Worm (Caenorhabditis elegans): ENCODE results near the gene sru-6.

sru-6 gene

ce11 chrIV:9525682-9526416, 35.4 kb downstream of the sru-6 start, which contains the start of gene elo-1:
elo-1 (plus strand) TSS chrIV:9526366.
- TF ChIP-seq T20F7.1 (GFP tag; optimal IDR thresholded peaks at IDR 0.05), result peak; percentile 72
- no peak for TF ChIP-seq Y75B8A.6 (GFP tag; IDR thresholded peaks at IDR 0.05)
- no peak for TF ChIP-seq nhr-6 (tag; optimal IDR thresholded peaks at IDR 0.05)
- no peak for TF ChIP-seq lir-3 (tag; optimal IDR thresholded peaks at IDR 0.05)
- TF ChIP-seq ztf-7 (tag; optimal IDR thresholded peaks at IDR 0.05), result no peak
- TF ChIP-seq zfp-3 (GFP tag; conservative IDR thresholded peaks at IDR 0.05), result 0 out of 2 replicates have a peak, but pooled peaks have one; percentile 30
- TF ChIP-seq ces-1 (GFP tag; optimal IDR thresholded peaks at IDR 0.05), result no peak
- TF ChIP-seq spr-1 (tag; optimal IDR thresholded peaks at IDR 0.05), result no peak
- TF ChIP-seq nhr-11 (tag; optimal IDR thresholded peaks at IDR 0.05), result no peak
- peak; percentile 31 for TF ChIP-seq hlh-30 (tag; optimal IDR thresholded peaks at IDR 0.05; ENCODE audit: insufficient read depth)
- TF ChIP-seq dve-1 (tag; optimal IDR thresholded peaks at IDR 0.05; ENCODE audit: insufficient read depth), result peak; percentile 78
- TF ChIP-seq ZK546.5 (tag; optimal IDR thresholded peaks at IDR 0.05), result no peak
- no peak for TF ChIP-seq fos-1 (tag; optimal IDR thresholded peaks at IDR 0.05)
- TF ChIP-seq hif-1 (tag; optimal IDR thresholded peaks at IDR 0.05), result no peak
- no peak for TF ChIP-seq lin-13 (GFP tag; optimal IDR thresholded peaks at IDR 0.05)
- TF ChIP-seq egl-43 (GFP tag; IDR thresholded peaks at IDR 0.05), result no peak
- no peak for TF ChIP-seq aly-2 (tag; optimal IDR thresholded peaks at IDR 0.05)
- TF ChIP-seq ceh-62 (tag; optimal IDR thresholded peaks at IDR 0.05), result no peak
- peak in 1 of 2 experiments; percentile 22 for TF ChIP-seq daf-16 (GFP tag; optimal IDR thresholded peaks at IDR 0.05)
- TF ChIP-seq daf-16 (tag; optimal IDR thresholded peaks at IDR 0.05), result peak; percentile 63
- no peak for TF ChIP-seq unc-62 (GFP tag; optimal IDR thresholded peaks at IDR 0.05 in 1 of 2)
- no peak for TF ChIP-seq unc-62 (tag; optimal IDR thresholded peaks at IDR 0.05)
- no peak for TF ChIP-seq lin-15B (tag; optimal IDR thresholded peaks at IDR 0.05)
- TF ChIP-seq aha-1 (tag), result no peak
- TF ChIP-seq nhr-76 (tag; optimal IDR thresholded peaks at IDR 0.05), result no peak
- no peak for TF ChIP-seq skn-1 (tag; optimal IDR thresholded peaks at IDR 0.05)
- peak; percentile 24 for TF ChIP-seq mxl-3 (GFP tag; optimal IDR thresholded peaks at IDR 0.05)
- no peak for TF ChIP-seq attf-4 (tag; optimal IDR thresholded peaks at IDR 0.05)
- TF ChIP-seq ama-1 (optimal IDR thresholded peaks at IDR 0.05), result no peak
- peak in 1 of 2 experiments; percentile 38 for TF ChIP-seq mdl-1 (tag; optimal IDR thresholded peaks at IDR 0.05)
- TF ChIP-seq saeg-2 (GFP tag; IDR thresholded peaks at IDR 0.05), result 0 out of 2 replicates have a peak, but pooled peaks have one; percentile 43
- peak; percentile 64 for TF ChIP-seq pqm-1 (tag; optimal IDR thresholded peaks at IDR 0.05)
- TF ChIP-seq ceh-20 (GFP tag; IDR thresholded peaks at IDR 0.05), result no peak
- TF ChIP-seq F26F4.8 (GFP tag; conservative IDR thresholded peaks at IDR 0.05), result no peak
- no peak for TF ChIP-seq lin-38 (GFP tag; IDR thresholded peaks at IDR 0.05)
- peak; percentile 77; the same call in 1 of the 2 replicates for TF ChIP-seq php-3 (GFP tag; IDR thresholded peaks at IDR 0.05)
- no peak for TF ChIP-seq egl-27 (tag; optimal IDR thresholded peaks at IDR 0.05)
- TF ChIP-seq tra-1 (GFP tag; IDR thresholded peaks at IDR 0.05), result peak; percentile 64; the same call in 1 of the 2 replicates
- TF ChIP-seq lin-29 (GFP tag; IDR thresholded peaks at IDR 0.05), result no peak
- no peak for TF ChIP-seq jun-1 (tag; optimal IDR thresholded peaks at IDR 0.05)
- TF ChIP-seq nhr-111 (GFP tag; optimal IDR thresholded peaks at IDR 0.05), result no peak
- no peak for TF ChIP-seq lim-7 (GFP tag; IDR thresholded peaks at IDR 0.05)
- peak in 1 of 2 experiments; percentile 23 for TF ChIP-seq lsy-2 (tag; optimal IDR thresholded peaks at IDR 0.05)
- TF ChIP-seq spr-3 (GFP tag; optimal IDR thresholded peaks at IDR 0.05), result no peak
- TF ChIP-seq madf-5 (GFP tag; IDR thresholded peaks at IDR 0.05), result no peak
- TF ChIP-seq hlh-11 (tag; optimal IDR thresholded peaks at IDR 0.05), result peak; percentile 83
- TF ChIP-seq D1046.2 (GFP tag; IDR thresholded peaks at IDR 0.05), result no peak
- no peak for TF ChIP-seq arid-1 (GFP tag; conservative IDR thresholded peaks at IDR 0.05)
- no peak for TF ChIP-seq set-16 (GFP tag; IDR thresholded peaks at IDR 0.05)
- TF ChIP-seq zag-1 (tag; optimal IDR thresholded peaks at IDR 0.05), result no peak
- TF ChIP-seq mxl-2 (GFP tag; conservative IDR thresholded peaks at IDR 0.05), result no peak
- TF ChIP-seq dmd-8 (GFP tag; IDR thresholded peaks at IDR 0.05), result no peak

Data from whole organism, L4 larva.